Worm (Caenorhabditis elegans): ENCODE results near the gene ragc-1.

The ragc-1 gene

ce11 chrIV:11604909-11605308, at the start of gene ragc-1, which contains the start of gene Y24F12A.1:
TSS of gene ragc-1 (minus strand) at chrIV:11604933.
TSS of gene Y24F12A.1 (plus strand) at chrIV:11605254.
- TF ChIP-seq ccch-3 (GFP tag; optimal IDR thresholded peaks at IDR 0.05): no peak
- 0 out of 2 replicates have a peak, but pooled peaks have one; percentile 11 for TF ChIP-seq egl-44 (GFP tag; IDR thresholded peaks at IDR 0.05)
- peak; percentile 79 for TF ChIP-seq F23B12.7 (tag; optimal IDR thresholded peaks at IDR 0.05; ENCODE audit: insufficient read depth)
- no peak for TF ChIP-seq ceh-58 (GFP tag; IDR thresholded peaks at IDR 0.05)
- peak; percentile 13 for TF ChIP-seq dpl-1 (GFP tag; optimal IDR thresholded peaks at IDR 0.05)
- TF ChIP-seq pha-4 (tag; optimal IDR thresholded peaks at IDR 0.05): peak; percentile 22
- peak; percentile 5 for TF ChIP-seq lsl-1 (GFP tag; optimal IDR thresholded peaks at IDR 0.05)
- TF ChIP-seq bed-1 (GFP tag; IDR thresholded peaks at IDR 0.05): no peak
- no peak for TF ChIP-seq cebp-1 (GFP tag; IDR thresholded peaks at IDR 0.05)
- peak; percentile 18 for TF ChIP-seq cebp-1 (tag; optimal IDR thresholded peaks at IDR 0.05)
- TF ChIP-seq attf-5 (GFP tag; optimal IDR thresholded peaks at IDR 0.05): peak; percentile 70
- peak; percentile 7 for TF ChIP-seq snpc-4 (GFP tag; optimal IDR thresholded peaks at IDR 0.05)
- TF ChIP-seq snpc-4 (tag; optimal IDR thresholded peaks at IDR 0.05): peak in 1 of 4 experiments; percentile 40
- 0 out of 2 replicates have a peak, but pooled peaks have one; percentile 13 for TF ChIP-seq C06A6.2 (GFP tag; conservative IDR thresholded peaks at IDR 0.05)
- TF ChIP-seq C17E4.6 (GFP tag; IDR thresholded peaks at IDR 0.05): no peak
- 0 out of 2 replicates have a peak, but pooled peaks have one; percentile 7 for TF ChIP-seq dox-1 (GFP tag; IDR thresholded peaks at IDR 0.05)
- no peak for TF ChIP-seq zim-3 (tag; optimal IDR thresholded peaks at IDR 0.05)
- TF ChIP-seq nhr-80 (tag; optimal IDR thresholded peaks at IDR 0.05): peak; percentile 55
- TF ChIP-seq snpc-3.4 (tag; optimal IDR thresholded peaks at IDR 0.05): peak; percentile 56
- TF ChIP-seq ceh-100 (GFP tag; IDR thresholded peaks at IDR 0.05): peak; percentile 71
- no peak for TF ChIP-seq snpc-1.1 (tag; optimal IDR thresholded peaks at IDR 0.05; ENCODE audit: insufficient read depth)
- 0 out of 2 replicates have a peak, but pooled peaks have one; percentile 19 for TF ChIP-seq mcd-1 (GFP tag; IDR thresholded peaks at IDR 0.05)
- no peak for TF ChIP-seq rpc-1 (optimal IDR thresholded peaks at IDR 0.05)
- no peak for TF ChIP-seq rpc-1 (tag; optimal IDR thresholded peaks at IDR 0.05)
- peak; percentile 39 for TF ChIP-seq ZK185.1 (tag; optimal IDR thresholded peaks at IDR 0.05; ENCODE audit: poor library complexity, severe bottlenecking)
- TF ChIP-seq F49E8.2 (tag; optimal IDR thresholded peaks at IDR 0.05; ENCODE audit: insufficient read depth): no peak
- peak; percentile 60 for TF ChIP-seq snpc-1.3 (tag; optimal IDR thresholded peaks at IDR 0.05; ENCODE audit: insufficient read depth)
- peak; percentile 34 for TF ChIP-seq tbp1 (GFP tag; optimal IDR thresholded peaks at IDR 0.05)
- no peak for TF ChIP-seq dpff-1 (tag; optimal IDR thresholded peaks at IDR 0.05)

ce11 chrIV:11651965-11652453, 47.3 kb upstream of the ragc-1 start, which contains the start of the genes acl-3 and ndub-6:
TSS of gene acl-3 (minus strand) at chrIV:11652023.
TSS of gene ndub-6 (plus strand) at chrIV:11652403.
- TF ChIP-seq ztf-25 (GFP tag; IDR thresholded peaks at IDR 0.05) (no peak), hlh-26 (GFP tag; conservative IDR thresholded peaks at IDR 0.05) (no peak), unc-130 (GFP tag; optimal IDR thresholded peaks at IDR 0.05) (no peak), mxl-1 (tag; optimal IDR thresholded peaks at IDR 0.05) (no peak), nfyb-1 (GFP tag; IDR thresholded peaks at IDR 0.05) (no peak), attf-6 (GFP tag; IDR thresholded peaks at IDR 0.05) (no peak), ceh-27 (GFP tag; optimal IDR thresholded peaks at IDR 0.05) (no peak), ztf-18 (tag; optimal IDR thresholded peaks at IDR 0.05) (no peak), Y95B8A.8 (GFP tag; IDR thresholded peaks at IDR 0.05) (no peak), nhr-90 (tag; optimal IDR thresholded peaks at IDR 0.05) (no peak), F33H1.4 (GFP tag; IDR thresholded peaks at IDR 0.05) (no peak), madf-10 (tag; optimal IDR thresholded peaks at IDR 0.05) (no peak), bed-2 (GFP tag; IDR thresholded peaks at IDR 0.05) (no peak)
